Fruit fly (Drosophila melanogaster): ENCODE data around the gene CG9636.

Gene CG9636

DNA sequence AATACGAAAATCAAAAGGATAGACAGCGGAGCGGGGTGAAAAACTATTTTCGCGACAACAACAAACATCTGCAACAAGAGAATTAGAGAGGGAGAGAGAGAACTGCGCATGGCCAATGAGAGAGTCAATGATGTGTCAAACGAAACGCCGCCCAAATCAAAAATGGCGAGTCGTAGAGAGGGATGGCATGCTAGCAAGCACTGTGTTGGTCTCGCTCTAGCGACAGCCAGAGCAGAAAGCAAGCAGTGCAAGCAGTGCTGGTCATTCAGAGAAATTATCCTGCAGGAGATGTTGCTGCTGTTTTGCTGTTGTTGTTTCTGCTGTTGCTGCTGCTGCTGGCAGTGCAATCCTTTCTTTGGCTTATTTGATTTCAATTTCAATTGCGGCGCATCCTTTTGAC, 52.7 kb downstream of the CG9636 start:
- TF ChIP-seq fkh (GFP tag; optimal IDR thresholded peaks at IDR 0.05), result peak; percentile 21
- peak; percentile 65; the same call in 2 of the 3 replicates for TF ChIP-seq eg (GFP tag; IDR thresholded peaks at IDR 0.05)
- no peak for TF ChIP-seq Smox (GFP tag; optimal IDR thresholded peaks at IDR 0.05)
- TF ChIP-seq achi (GFP tag; optimal IDR thresholded peaks at IDR 0.05), result peak; percentile 22
